Worm (Caenorhabditis elegans): Measurements from ENCODE around the gene ifc-1.

DNA sequence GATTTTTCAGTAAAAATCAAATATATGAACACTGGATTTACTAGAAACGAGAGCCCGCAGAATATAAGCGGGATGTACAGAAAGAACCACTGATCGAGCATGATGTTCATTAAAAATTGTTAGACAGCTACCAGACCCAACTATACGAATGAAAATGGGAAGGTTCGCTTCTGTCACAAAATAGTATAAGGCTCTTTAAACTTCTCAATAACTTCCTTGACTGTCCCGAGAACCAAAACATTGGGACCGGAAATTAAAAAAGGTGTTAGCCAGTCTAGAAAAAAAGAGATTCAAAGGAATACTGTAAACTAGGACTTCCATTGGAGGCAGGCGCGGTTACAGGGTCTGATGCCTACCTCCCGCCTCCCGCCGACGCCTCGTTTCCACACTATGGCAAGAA is 23.4 kb upstream of the ifc-1 start, which contains the start of gene srj-55:
- TF ChIP-seq hlh-4 (tag; optimal IDR thresholded peaks at IDR 0.05): no peak
- TF ChIP-seq nhr-12 (tag; optimal IDR thresholded peaks at IDR 0.05): no peak
- TF ChIP-seq fos-1 (tag; optimal IDR thresholded peaks at IDR 0.05): no peak
- TF ChIP-seq nhr-76 (tag; optimal IDR thresholded peaks at IDR 0.05): no peak
- TF ChIP-seq tlp-1 (tag; optimal IDR thresholded peaks at IDR 0.05): no peak
- TF ChIP-seq C04F5.9 (tag; optimal IDR thresholded peaks at IDR 0.05): no peak
- TF ChIP-seq elt-3 (tag; optimal IDR thresholded peaks at IDR 0.05): no peak
- no peak for TF ChIP-seq ama-1 (optimal IDR thresholded peaks at IDR 0.05)
- TF ChIP-seq ztf-4 (tag; optimal IDR thresholded peaks at IDR 0.05): no peak
- TF ChIP-seq blmp-1 (tag; optimal IDR thresholded peaks at IDR 0.05): no peak
- no peak for TF ChIP-seq nhr-71 (tag; optimal IDR thresholded peaks at IDR 0.05)
- no peak for TF ChIP-seq lir-3 (tag; optimal IDR thresholded peaks at IDR 0.05; ENCODE audit: poor library complexity)
